Worm (Caenorhabditis elegans) whole organism, L2 larva: ENCODE measurements around the gene C37C3.11.

Source experiments
- C34F6.9 ChIP-seq: fragments of 150-350 bp; optimal IDR thresholded peaks from 2 replicates; lab custom pipeline; 2014; ENCODE audit warnings: missing biosample characterization, missing genetic modification characterization
- F13H6.1 ChIP-seq: sonication (generic microtip); optimal IDR thresholded peaks from 2 replicates; lab custom pipeline; 2016; ENCODE audit warnings: missing genetic modification characterization, missing compliant biosample characterization
- R02D3.7 ChIP-seq: fragments of 150-350 bp; optimal IDR thresholded peaks from 2 replicates; lab custom pipeline; 2014; ENCODE audit warnings: missing biosample characterization, missing genetic modification characterization
- Y55F3AM.14 ChIP-seq: fragments of 200-800 bp; sonication (Bioruptor generic); optimal IDR thresholded peaks from 2 replicates; lab custom pipeline; 2018; ENCODE audit warnings: mild to moderate bottlenecking, missing genetic modification characterization, missing compliant biosample characterization
- ZK546.5 ChIP-seq: sonication (generic microtip); optimal IDR thresholded peaks from 2 replicates; lab custom pipeline; 2017; ENCODE audit warnings: missing biosample characterization, missing genetic modification characterization
- aly-2 ChIP-seq: fragments of 150-350 bp; optimal IDR thresholded peaks from 2 replicates; lab custom pipeline; 2014; ENCODE audit warnings: missing biosample characterization, missing genetic modification characterization
- ama-1 ChIP-seq: fragments of 150-350 bp; optimal IDR thresholded peaks from 2 replicates; lab custom pipeline; 2018; ENCODE audit warnings: inconsistent platforms
- blmp-1 ChIP-seq: sonication (generic microtip); optimal IDR thresholded peaks from 2 replicates; lab custom pipeline; 2017; ENCODE audit warnings: missing genetic modification characterization, mild to moderate bottlenecking, missing compliant biosample characterization, antibody characterized with exemption, moderate library complexity; ENCODE audit not compliant: insufficient read depth
- ceh-16 ChIP-seq: fragments of 150-350 bp; optimal IDR thresholded peaks from 2 replicates; lab custom pipeline; 2014; ENCODE audit warnings: missing biosample characterization, missing genetic modification characterization
- ceh-82 ChIP-seq: fragments of 150-350 bp; optimal IDR thresholded peaks from 2 replicates; lab custom pipeline; 2014; ENCODE audit warnings: missing biosample characterization, missing genetic modification characterization
- crh-2 ChIP-seq: sonication (generic microtip); optimal IDR thresholded peaks from 2 replicates; lab custom pipeline; 2017; ENCODE audit warnings: missing biosample characterization, missing genetic modification characterization
- elt-3 ChIP-seq: sonication (generic microtip); optimal IDR thresholded peaks from 2 replicates; lab custom pipeline; 2017; ENCODE audit warnings: missing biosample characterization, missing genetic modification characterization
- fos-1 ChIP-seq: fragments of 150-350 bp; optimal IDR thresholded peaks from 2 replicates; lab custom pipeline; 2014; ENCODE audit warnings: missing biosample characterization, missing genetic modification characterization
- gmeb-1 ChIP-seq: fragments of 150-350 bp; optimal IDR thresholded peaks from 2 replicates; lab custom pipeline; 2014; ENCODE audit warnings: missing biosample characterization, missing genetic modification characterization
- lin-11 ChIP-seq: fragments of 150-350 bp; sonication (generic microtip); optimal IDR thresholded peaks from 2 replicates; lab custom pipeline; 2014; ENCODE audit warnings: missing biosample characterization, missing genetic modification characterization, inconsistent platforms, mixed read lengths
- lin-13 ChIP-seq: fragments of 150-350 bp; optimal IDR thresholded peaks from 2 replicates; lab custom pipeline; 2014; ENCODE audit warnings: missing biosample characterization, missing genetic modification reagents, missing genetic modification characterization
- lin-39 ChIP-seq: fragments of 150-350 bp; optimal IDR thresholded peaks from 2 replicates; lab custom pipeline; 2014; ENCODE audit warnings: missing biosample characterization, missing genetic modification reagents, missing genetic modification characterization
- lsy-2 ChIP-seq, 2 experiments: fragments of 150-350 bp in 1 of 2; sonication (generic microtip) in 1 of 2; optimal IDR thresholded peaks; 2 replicates each; lab custom pipeline; 2014 to 2017; ENCODE audit warnings: missing biosample characterization in 2 of 2, missing genetic modification characterization in 2 of 2
- mbf-1 ChIP-seq: sonication (generic microtip); optimal IDR thresholded peaks from 2 replicates; lab custom pipeline; 2017; ENCODE audit warnings: missing biosample characterization, missing genetic modification characterization
- mdl-1 ChIP-seq, 2 experiments: fragments of 150-350 bp in 1 of 2; sonication (generic microtip) in 1 of 2; optimal IDR thresholded peaks; 2 replicates each; lab custom pipeline; 2017; ENCODE audit warnings: missing biosample characterization in 2 of 2, missing genetic modification characterization in 2 of 2
- nhr-10 ChIP-seq: sonication (generic microtip); optimal IDR thresholded peaks from 2 replicates; lab custom pipeline; 2017; ENCODE audit warnings: missing biosample characterization, missing genetic modification characterization
- nhr-11 ChIP-seq: fragments of 150-350 bp; optimal IDR thresholded peaks from 2 replicates; lab custom pipeline; 2014; ENCODE audit warnings: missing biosample characterization, missing genetic modification characterization
- nhr-12 ChIP-seq: fragments of 150-350 bp; optimal IDR thresholded peaks from 2 replicates; lab custom pipeline; 2014; ENCODE audit warnings: missing biosample characterization, missing genetic modification characterization
- nhr-21 ChIP-seq: fragments of 150-350 bp; optimal IDR thresholded peaks from 2 replicates; lab custom pipeline; 2014; ENCODE audit warnings: missing biosample characterization, missing genetic modification characterization
- nhr-23 ChIP-seq: fragments of 150-350 bp; optimal IDR thresholded peaks from 2 replicates; lab custom pipeline; 2014; ENCODE audit warnings: missing biosample characterization, missing genetic modification reagents, missing genetic modification characterization
- nhr-237 ChIP-seq: fragments of 150-350 bp; optimal IDR thresholded peaks from 2 replicates; lab custom pipeline; 2014; ENCODE audit warnings: missing biosample characterization, missing genetic modification characterization
- nhr-25 ChIP-seq: fragments of 150-350 bp; sonication (generic microtip); optimal IDR thresholded peaks from 3 replicates; lab custom pipeline; 2014; ENCODE audit warnings: missing biosample characterization, missing genetic modification characterization
- nhr-6 ChIP-seq: fragments of 150-350 bp; optimal IDR thresholded peaks from 2 replicates; lab custom pipeline; 2014; ENCODE audit warnings: missing biosample characterization, missing genetic modification characterization
- nhr-77 ChIP-seq: fragments of 150-350 bp; optimal IDR thresholded peaks from 2 replicates; lab custom pipeline; 2014; ENCODE audit warnings: missing biosample characterization, missing genetic modification characterization
- peb-1 ChIP-seq: fragments of 150-350 bp; optimal IDR thresholded peaks from 2 replicates; lab custom pipeline; 2014; ENCODE audit warnings: missing biosample characterization, missing genetic modification characterization
- skn-1 ChIP-seq: sonication (generic microtip); optimal IDR thresholded peaks from 2 replicates; lab custom pipeline; 2017; ENCODE audit warnings: missing biosample characterization, missing genetic modification characterization
- sma-3 ChIP-seq: sonication (generic microtip); optimal IDR thresholded peaks from 2 replicates; lab custom pipeline; 2016; ENCODE audit warnings: missing genetic modification reagents, missing genetic modification characterization, missing compliant biosample characterization
- sma-9 ChIP-seq, 2 experiments: fragments of 150-350 bp in 1 of 2; sonication (generic microtip) in 1 of 2; optimal IDR thresholded peaks; 2 replicates each; lab custom pipeline; 2014 to 2016; ENCODE audit warnings: missing genetic modification characterization in 2 of 2, mild to moderate bottlenecking in 1 of 2, missing biosample characterization in 1 of 2, missing compliant biosample characterization in 1 of 2, missing genetic modification reagents in 1 of 2, moderate library complexity in 1 of 2
- snpc-4 ChIP-seq: fragments of 150-350 bp; optimal IDR thresholded peaks from 2 replicates; lab custom pipeline; 2014; ENCODE audit warnings: missing biosample characterization, missing genetic modification characterization
- unc-55 ChIP-seq: fragments of 150-350 bp; sonication (generic microtip); optimal IDR thresholded peaks from 3 replicates; lab custom pipeline; 2014; ENCODE audit warnings: missing biosample characterization, missing genetic modification reagents, missing genetic modification characterization
- unc-62 ChIP-seq: fragments of 150-350 bp; optimal IDR thresholded peaks from 2 replicates; lab custom pipeline; 2014; ENCODE audit warnings: missing biosample characterization, missing genetic modification reagents, missing genetic modification characterization
- zag-1 ChIP-seq: fragments of 150-350 bp; optimal IDR thresholded peaks from 2 replicates; lab custom pipeline; 2014; ENCODE audit warnings: missing biosample characterization, missing genetic modification characterization
- ztf-1 ChIP-seq: fragments of 200-800 bp; sonication (Bioruptor generic); conservative IDR thresholded peaks from 2 replicates; pipeline ENCODE4 v1.3.6; 2022; ENCODE audit warnings: missing genetic modification characterization, missing compliant biosample characterization
- ztf-4 ChIP-seq: fragments of 150-350 bp; optimal IDR thresholded peaks from 2 replicates; lab custom pipeline; 2014; ENCODE audit warnings: missing biosample characterization, missing genetic modification characterization

The C37C3.11 gene

DNA sequence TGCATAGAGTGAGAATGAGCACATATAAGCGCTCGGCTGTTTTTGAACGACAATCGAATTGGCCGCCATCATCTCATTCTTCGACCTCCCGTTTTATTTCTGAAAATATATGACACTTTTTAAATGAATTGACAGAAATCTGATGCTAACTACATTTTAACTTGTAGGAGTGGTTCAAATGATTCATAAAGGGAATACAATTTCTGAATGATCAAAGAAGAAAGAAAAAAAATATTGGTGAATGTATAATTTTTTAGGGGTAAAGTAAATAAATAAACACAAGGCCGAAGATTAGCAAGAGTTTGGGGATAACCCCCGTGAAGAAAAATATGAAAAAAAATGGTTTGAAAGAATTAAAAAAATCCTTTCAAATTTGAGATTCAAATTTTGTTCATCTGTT is at the start of gene C37C3.11:
TSS of gene C37C3.11 (minus strand) at position 101 of the 400 bp plus-strand sequence.
- TF ChIP-seq unc-55 (GFP tag; lab: Kevin White, UChicago), result no peak
- TF ChIP-seq ztf-4 (tag; lab: Kevin White, UChicago), result no peak
- no peak for TF ChIP-seq lin-39
- no peak for TF ChIP-seq C34F6.9 (tag; lab: Kevin White, UChicago)
- TF ChIP-seq nhr-6 (tag; lab: Kevin White, UChicago), result no peak
- no peak for TF ChIP-seq lsy-2 (tag; optimal IDR thresholded peaks at IDR 0.05; lab: Kevin White, UChicago)
- no peak for TF ChIP-seq gmeb-1 (tag; lab: Kevin White, UChicago)
- TF ChIP-seq nhr-21, result no peak
- no peak for TF ChIP-seq nhr-12
- no peak for TF ChIP-seq ZK546.5

- TF ChIP-seq ceh-82 (tag; lab: Kevin White, UChicago) (no peak), nhr-23 (tag; lab: Kevin White, UChicago) (no peak), lin-13 (GFP tag; lab: Kevin White, UChicago) (no peak), C34F6.9 (tag; lab: Kevin White, UChicago) (no peak), elt-3 (tag; lab: Kevin White, UChicago) (no peak), nhr-12 (no peak), crh-2 (tag; lab: Kevin White, UChicago) (no peak), aly-2 (tag; lab: Kevin White, UChicago) (no peak), ama-1 (lab: Kevin White, UChicago) (no peak), unc-62 (GFP tag; lab: Kevin White, UChicago) (no peak), ZK546.5 (no peak), nhr-6 (tag; lab: Kevin White, UChicago) (no peak), Y55F3AM.14 (no peak), ceh-16 (tag; lab: Kevin White, UChicago) (no peak), ztf-4 (tag; lab: Kevin White, UChicago) (no peak), peb-1 (tag; lab: Kevin White, UChicago) (no peak)
Observed at ce11 chrV:7908431-7908830, 43.9 kb upstream of the C37C3.11 start.

DNA sequence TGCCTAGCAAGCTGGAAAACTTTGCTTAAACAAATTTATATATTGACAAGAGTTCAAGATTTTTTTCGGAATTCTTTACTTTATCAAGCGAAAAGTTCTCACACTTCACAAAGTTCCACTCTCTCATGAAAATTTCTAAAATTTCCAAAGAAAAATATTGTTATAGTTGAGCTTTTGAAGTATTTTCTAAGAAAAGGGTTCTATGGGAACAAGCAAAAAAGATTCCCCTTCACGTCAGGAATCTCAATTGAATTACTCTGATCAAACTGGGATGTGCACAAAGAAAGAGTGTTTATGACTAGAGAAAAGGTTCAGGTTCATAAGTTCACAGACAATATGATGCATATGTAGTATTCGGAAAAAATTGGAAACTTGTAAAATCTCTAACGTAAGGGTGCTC is 39.8 kb upstream of the C37C3.11 start:
- TF ChIP-seq lin-11 (tag; lab: Kevin White, UChicago) (no peak), nhr-11 (tag; lab: Kevin White, UChicago) (no peak), ama-1 (lab: Kevin White, UChicago) (no peak), nhr-10 (tag; lab: Kevin White, UChicago) (no peak), nhr-77 (tag; lab: Kevin White, UChicago) (no peak), ZK546.5 (no peak), gmeb-1 (tag; lab: Kevin White, UChicago) (no peak), ceh-16 (tag; lab: Kevin White, UChicago) (no peak), snpc-4 (no peak), sma-3 (GFP tag; lab: Kevin White, UChicago) (no peak), fos-1 (tag; lab: Kevin White, UChicago) (no peak), ztf-1 (GFP tag; lab: Robert Waterston, UW) (no peak), ceh-82 (tag; lab: Kevin White, UChicago) (no peak), nhr-237 (tag; lab: Kevin White, UChicago) (no peak), zag-1 (no peak), lsy-2 (tag; optimal IDR thresholded peaks at IDR 0.05; lab: Kevin White, UChicago) (no peak)

- TF ChIP-seq R02D3.7 (tag; lab: Kevin White, UChicago) (no peak), unc-55 (GFP tag; lab: Kevin White, UChicago) (no peak), mdl-1 (tag; optimal IDR thresholded peaks at IDR 0.05; lab: Kevin White, UChicago) (no peak), crh-2 (tag; lab: Kevin White, UChicago) (no peak), lin-11 (tag; lab: Kevin White, UChicago) (no peak), sma-9 (GFP tag; optimal IDR thresholded peaks at IDR 0.05; lab: Kevin White, UChicago) (no peak), sma-9 (tag; optimal IDR thresholded peaks at IDR 0.05; lab: Kevin White, UChicago) (no peak)
Observed at ce11 chrV:7901222-7901621, 36.7 kb upstream of the C37C3.11 start.

ce11 chrV:7899761-7900160 is 35.2 kb upstream of the C37C3.11 start, which contains the start of gene F40A3.7:
TSS of gene F40A3.7 (minus strand) at chrV:7899861.
- TF ChIP-seq nhr-6 (tag; lab: Kevin White, UChicago) (no peak), nhr-21 (no peak), skn-1 (no peak), ZK546.5 (no peak), mbf-1 (tag; lab: Kevin White, UChicago) (no peak), fos-1 (tag; lab: Kevin White, UChicago) (no peak), nhr-25 (tag; lab: Kevin White, UChicago) (no peak), lsy-2 (tag; optimal IDR thresholded peaks at IDR 0.05; lab: Kevin White, UChicago) (no peak), blmp-1 (tag; lab: Kevin White, UChicago) (no peak), nhr-10 (tag; lab: Kevin White, UChicago) (no peak), ama-1 (lab: Kevin White, UChicago) (no peak), nhr-237 (tag; lab: Kevin White, UChicago) (no peak), F13H6.1 (tag; lab: Kevin White, UChicago) (no peak), nhr-23 (tag; lab: Kevin White, UChicago) (no peak)
